Worm (Caenorhabditis elegans) whole organism, late embryonic: Measurements from ENCODE around the gene Y42H9AR.4.

Source experiments
- ceh-45 ChIP-seq: fragments of 200-800 bp; sonication (Bioruptor generic); IDR thresholded peaks from 2 replicates; pipeline ENCODE4 v1.3.6; 2022; ENCODE audit warnings: missing genetic modification reagents, missing genetic modification characterization, missing compliant biosample characterization
- fkh-10 ChIP-seq: fragments of 150-350 bp; optimal IDR thresholded peaks from 2 replicates; lab custom pipeline; 2014; ENCODE audit warnings: missing biosample characterization, missing genetic modification reagents, missing genetic modification characterization
- pag-3 ChIP-seq: sonication (generic microtip); optimal IDR thresholded peaks from 2 replicates; lab custom pipeline; 2016; ENCODE audit warnings: missing compliant biosample characterization, missing genetic modification characterization, borderline replicate concordance
- pha-4 ChIP-seq: fragments of 150-350 bp; optimal IDR thresholded peaks from 2 replicates; lab custom pipeline; 2018; ENCODE audit warnings: missing biosample characterization, missing genetic modification reagents, missing genetic modification characterization
- pqm-1 ChIP-seq: sonication (generic microtip); optimal IDR thresholded peaks from 2 replicates; lab custom pipeline; 2016; ENCODE audit warnings: missing genetic modification characterization, missing compliant biosample characterization
- pros-1 ChIP-seq: fragments of 150-350 bp; optimal IDR thresholded peaks from 2 replicates; lab custom pipeline; 2014; ENCODE audit warnings: missing biosample characterization, missing genetic modification reagents, missing genetic modification characterization
- tbx-7 ChIP-seq: sonication (generic microtip); optimal IDR thresholded peaks from 2 replicates; lab custom pipeline; 2016; ENCODE audit warnings: missing genotype, missing genetic modification characterization, missing compliant biosample characterization
- ttx-3 ChIP-seq: sonication (generic microtip); optimal IDR thresholded peaks from 2 replicates; lab custom pipeline; 2016; ENCODE audit warnings: missing genetic modification reagents, missing genetic modification characterization, missing compliant biosample characterization

- TF ChIP-seq tbx-7 (tag; lab: Kevin White, UChicago) (no peak), ceh-45 (GFP tag; lab: Robert Waterston, UW) (no peak), pag-3 (no peak), pqm-1 (no peak), ttx-3 (tag; lab: Kevin White, UChicago) (no peak), pha-4 (tag; lab: Kevin White, UChicago) (no peak), fkh-10 (GFP tag; lab: Kevin White, UChicago) (no peak), pros-1 (tag; lab: Kevin White, UChicago) (no peak)
Observed at ce11 chrIV:8099601-8100000, 12.4 kb downstream of the Y42H9AR.4 start, which contains the start of gene Y42H9AR.2.
